Fruit fly (Drosophila melanogaster) whole organism, prepupa: ENCODE data around the gene Ts.

Experiments used
- Blimp-1 ChIP-seq: fragments of 200-800 bp; sonication (Bioruptor generic); optimal IDR thresholded peaks from 3 replicates; lab custom pipeline; 2017; ENCODE audit warnings: missing biosample characterization, missing genetic modification characterization, mild to moderate bottlenecking, moderate library complexity, missing genetic modification reagents
- CG10669 ChIP-seq: fragments of 200-800 bp; sonication (Bioruptor generic); optimal IDR thresholded peaks from 3 replicates; lab custom pipeline; 2018; ENCODE audit warnings: missing biosample characterization, mild to moderate bottlenecking, missing genetic modification characterization, moderate library complexity
- CG11762 ChIP-seq: fragments of 200-800 bp; sonication (Bioruptor generic); optimal IDR thresholded peaks from 3 replicates; lab custom pipeline; 2016; ENCODE audit warnings: missing biosample characterization, missing genetic modification characterization; ENCODE audit not compliant: insufficient read depth
- CG11902 ChIP-seq: fragments of 200-800 bp; sonication (Bioruptor generic); optimal IDR thresholded peaks from 3 replicates; lab custom pipeline; 2016; ENCODE audit warnings: missing biosample characterization, missing genetic modification characterization
- CG15336 ChIP-seq: fragments of 200-800 bp; sonication (Bioruptor generic); IDR thresholded peaks from 2 replicates; pipeline ENCODE4 v1.3.6; 2022; ENCODE audit warnings: missing biosample characterization, missing genetic modification characterization
- CG1621 ChIP-seq: fragments of 200-800 bp; sonication (Bioruptor generic); optimal IDR thresholded peaks from 3 replicates; lab custom pipeline; 2018; ENCODE audit warnings: missing biosample characterization, mild to moderate bottlenecking, missing genetic modification characterization
- CG31627 ChIP-seq: fragments of 200-800 bp; sonication (Bioruptor generic); optimal IDR thresholded peaks from 3 replicates; lab custom pipeline; 2016; ENCODE audit warnings: missing biosample characterization, missing genetic modification characterization
- CG32006 ChIP-seq: fragments of 200-800 bp; sonication (Bioruptor generic); optimal IDR thresholded peaks from 3 replicates; lab custom pipeline; 2017; ENCODE audit warnings: missing biosample characterization, mild to moderate bottlenecking, missing genetic modification characterization
- CG34406 ChIP-seq: fragments of 200-800 bp; sonication (Bioruptor generic); optimal IDR thresholded peaks from 3 replicates; lab custom pipeline; 2016; ENCODE audit warnings: missing biosample characterization, missing genetic modification characterization
- CG3919 ChIP-seq: fragments of 200-800 bp; sonication (Bioruptor generic); optimal IDR thresholded peaks from 3 replicates; lab custom pipeline; 2016; ENCODE audit warnings: missing biosample characterization, missing genetic modification characterization
- CG4318 ChIP-seq: fragments of 200-800 bp; sonication (Bioruptor generic); optimal IDR thresholded peaks from 3 replicates; lab custom pipeline; 2017; ENCODE audit warnings: missing biosample characterization, mild to moderate bottlenecking, missing genetic modification characterization
- CG6163 ChIP-seq: fragments of 200-800 bp; sonication (Bioruptor generic); IDR thresholded peaks from 3 replicates; pipeline ENCODE4 v1.3.6; 2022; ENCODE audit warnings: missing biosample characterization, missing genetic modification characterization
- CG6276 ChIP-seq: fragments of 200-800 bp; sonication (Bioruptor generic); optimal IDR thresholded peaks from 2 replicates; lab custom pipeline; 2017; ENCODE audit warnings: missing biosample characterization, mild to moderate bottlenecking, missing genetic modification characterization
- CG6792 ChIP-seq: fragments of 200-800 bp; sonication (Bioruptor generic); optimal IDR thresholded peaks from 3 replicates; lab custom pipeline; 2016; ENCODE audit warnings: missing biosample characterization, missing genetic modification characterization
- CG6808 ChIP-seq: fragments of 200-800 bp; sonication (Bioruptor generic); optimal IDR thresholded peaks from 3 replicates; lab custom pipeline; 2017; ENCODE audit warnings: missing biosample characterization, missing genetic modification characterization, mild to moderate bottlenecking, moderate library complexity, missing genetic modification reagents
- CG6854 ChIP-seq: fragments of 200-800 bp; sonication (Bioruptor generic); optimal IDR thresholded peaks from 2 replicates; lab custom pipeline; 2017; ENCODE audit warnings: missing biosample characterization, mild to moderate bottlenecking, missing genetic modification characterization
- CG7368 ChIP-seq: fragments of 200-800 bp; sonication (Bioruptor generic); optimal IDR thresholded peaks from 3 replicates; lab custom pipeline; 2016; ENCODE audit warnings: missing biosample characterization, missing genetic modification characterization
- CG8119 ChIP-seq: fragments of 200-800 bp; sonication (Bioruptor generic); IDR thresholded peaks from 3 replicates; pipeline ENCODE4 v1.3.6; 2022; ENCODE audit warnings: missing biosample characterization, missing genetic modification characterization
- CG8319 ChIP-seq: fragments of 200-800 bp; sonication (Bioruptor generic); optimal IDR thresholded peaks from 3 replicates; lab custom pipeline; 2016; ENCODE audit warnings: missing biosample characterization, missing genetic modification characterization
- CG8632 ChIP-seq: fragments of 200-800 bp; sonication (Bioruptor generic); optimal IDR thresholded peaks from 3 replicates; lab custom pipeline; 2016; ENCODE audit warnings: missing biosample characterization, missing genetic modification characterization
- CG9139 ChIP-seq: fragments of 200-800 bp; sonication (Bioruptor generic); optimal IDR thresholded peaks from 3 replicates; lab custom pipeline; 2017; ENCODE audit warnings: missing biosample characterization, mild to moderate bottlenecking, missing genetic modification characterization
- Eip75B ChIP-seq: fragments of 200-800 bp; sonication (Bioruptor generic); optimal IDR thresholded peaks from 3 replicates; lab custom pipeline; 2016; ENCODE audit warnings: missing biosample characterization, missing genetic modification characterization
- Eip78C ChIP-seq: fragments of 200-800 bp; sonication (Bioruptor generic); peaks from one replicate; lab custom pipeline; 2016; ENCODE audit warnings: missing biosample characterization, missing genetic modification characterization
- Eip93F ChIP-seq: fragments of 200-800 bp; sonication (Bioruptor generic); optimal IDR thresholded peaks from 2 replicates; lab custom pipeline; 2016; ENCODE audit warnings: missing biosample characterization, mild to moderate bottlenecking, missing genetic modification characterization
- Ets96B ChIP-seq: fragments of 200-800 bp; optimal IDR thresholded peaks from 2 replicates; lab custom pipeline; 2019; ENCODE audit warnings: missing biosample characterization, mild to moderate bottlenecking, missing genetic modification characterization, moderate library complexity
- Gug ChIP-seq: fragments of 200-800 bp; sonication (Bioruptor generic); IDR thresholded peaks from 2 replicates; pipeline ENCODE4 v1.3.6; 2022; ENCODE audit warnings: missing biosample characterization, missing genetic modification characterization
- Hr38 ChIP-seq: sonication (Bioruptor generic); optimal IDR thresholded peaks from 2 replicates; lab custom pipeline; 2016; ENCODE audit warnings: missing biosample characterization, missing genetic modification characterization
- Hr39 ChIP-seq: fragments of 200-800 bp; sonication (Bioruptor generic); optimal IDR thresholded peaks from 2 replicates; lab custom pipeline; 2016; ENCODE audit warnings: missing biosample characterization, missing genetic modification characterization
- Hr4 ChIP-seq: fragments of 200-800 bp; sonication (Bioruptor generic); optimal IDR thresholded peaks from 3 replicates; lab custom pipeline; 2016; ENCODE audit warnings: missing biosample characterization, missing genetic modification characterization
- Lpt ChIP-seq: fragments of 200-800 bp; sonication (Bioruptor generic); optimal IDR thresholded peaks from 3 replicates; lab custom pipeline; 2016; ENCODE audit warnings: missing biosample characterization, missing genetic modification characterization
- Met ChIP-seq: fragments of 200-800 bp; sonication (Bioruptor generic); optimal IDR thresholded peaks from 3 replicates; lab custom pipeline; 2016; ENCODE audit warnings: missing biosample characterization, missing genetic modification characterization
- OdsH ChIP-seq: fragments of 200-800 bp; sonication (Bioruptor generic); optimal IDR thresholded peaks from 3 replicates; lab custom pipeline; 2016; ENCODE audit warnings: missing biosample characterization, missing genetic modification characterization
- Smox ChIP-seq: fragments of 200-800 bp; sonication (Bioruptor generic); optimal IDR thresholded peaks from 3 replicates; lab custom pipeline; 2016; ENCODE audit warnings: missing biosample characterization, missing genetic modification characterization
- Sox102F ChIP-seq: fragments of 200-800 bp; sonication (Bioruptor generic); optimal IDR thresholded peaks from 2 replicates; lab custom pipeline; 2016; ENCODE audit warnings: missing biosample characterization, mild to moderate bottlenecking, missing genetic modification characterization
- Sox14 ChIP-seq: fragments of 200-800 bp; sonication (Bioruptor generic); optimal IDR thresholded peaks from 3 replicates; lab custom pipeline; 2016; ENCODE audit warnings: missing biosample characterization, missing genetic modification characterization
- Sox15 ChIP-seq: fragments of 200-800 bp; sonication (Bioruptor generic); optimal IDR thresholded peaks from 3 replicates; lab custom pipeline; 2016; ENCODE audit warnings: missing biosample characterization, missing genetic modification characterization
- achi ChIP-seq: fragments of 200-800 bp; sonication (Bioruptor generic); optimal IDR thresholded peaks from 3 replicates; lab custom pipeline; 2016; ENCODE audit warnings: missing biosample characterization, missing genetic modification characterization
- acj6 ChIP-seq: fragments of 200-800 bp; sonication (Bioruptor generic); optimal IDR thresholded peaks from 3 replicates; lab custom pipeline; 2016; ENCODE audit warnings: missing biosample characterization, missing genetic modification characterization
- cyc ChIP-seq: fragments of 200-800 bp; sonication (Bioruptor generic); optimal IDR thresholded peaks from 3 replicates; lab custom pipeline; 2016; ENCODE audit warnings: missing biosample characterization, missing genetic modification characterization
- dac ChIP-seq: fragments of 200-800 bp; sonication (Bioruptor generic); optimal IDR thresholded peaks from 2 replicates; lab custom pipeline; 2017; ENCODE audit warnings: missing biosample characterization, mild to moderate bottlenecking, missing genetic modification characterization
- dsx ChIP-seq: fragments of 200-800 bp; optimal IDR thresholded peaks from 3 replicates; lab custom pipeline; 2019; ENCODE audit warnings: missing biosample characterization, mild to moderate bottlenecking, missing genetic modification characterization, moderate library complexity; ENCODE audit not compliant: poor library complexity, severe bottlenecking
- fd59A ChIP-seq: fragments of 200-800 bp; sonication (Bioruptor generic); optimal IDR thresholded peaks from 2 replicates; lab custom pipeline; 2017; ENCODE audit warnings: missing biosample characterization, mild to moderate bottlenecking, missing genetic modification characterization, missing genetic modification reagents
- fd85E ChIP-seq: fragments of 200-800 bp; sonication (Bioruptor generic); optimal IDR thresholded peaks from 3 replicates; lab custom pipeline; 2016; ENCODE audit warnings: missing biosample characterization, missing genetic modification characterization
- fkh ChIP-seq: fragments of 200-800 bp; sonication (Bioruptor generic); optimal IDR thresholded peaks from 3 replicates; lab custom pipeline; 2017; ENCODE audit warnings: missing biosample characterization, mild to moderate bottlenecking, missing genetic modification characterization, moderate library complexity
- lz ChIP-seq: fragments of 200-800 bp; sonication (Bioruptor generic); optimal IDR thresholded peaks from 3 replicates; lab custom pipeline; 2016; ENCODE audit warnings: missing biosample characterization, missing genetic modification characterization
- pdm3 ChIP-seq: fragments of 200-800 bp; sonication (Bioruptor generic); optimal IDR thresholded peaks from 3 replicates; lab custom pipeline; 2016; ENCODE audit warnings: missing biosample characterization, missing genetic modification characterization
- salr ChIP-seq, 2 experiments: fragments of 200-800 bp; sonication (Bioruptor generic); optimal IDR thresholded peaks; 3 replicates each; lab custom pipeline; 2016 to 2018; ENCODE audit warnings: missing biosample characterization in 2 of 2, missing genetic modification characterization in 2 of 2, mild to moderate bottlenecking in 1 of 2
- spab ChIP-seq: fragments of 200-800 bp; sonication (Bioruptor generic); optimal IDR thresholded peaks from 2 replicates; lab custom pipeline; 2017; ENCODE audit warnings: missing biosample characterization, mild to moderate bottlenecking, missing genetic modification characterization, missing genetic modification reagents
- svp ChIP-seq: fragments of 200-800 bp; sonication (Bioruptor generic); peaks from one replicate; lab custom pipeline; 2016; ENCODE audit warnings: missing biosample characterization, missing genetic modification characterization
- vri ChIP-seq: fragments of 200-800 bp; sonication (Bioruptor generic); optimal IDR thresholded peaks from 3 replicates; lab custom pipeline; 2016; ENCODE audit warnings: missing biosample characterization, mild to moderate bottlenecking, missing genetic modification characterization

Gene Ts

DNA sequence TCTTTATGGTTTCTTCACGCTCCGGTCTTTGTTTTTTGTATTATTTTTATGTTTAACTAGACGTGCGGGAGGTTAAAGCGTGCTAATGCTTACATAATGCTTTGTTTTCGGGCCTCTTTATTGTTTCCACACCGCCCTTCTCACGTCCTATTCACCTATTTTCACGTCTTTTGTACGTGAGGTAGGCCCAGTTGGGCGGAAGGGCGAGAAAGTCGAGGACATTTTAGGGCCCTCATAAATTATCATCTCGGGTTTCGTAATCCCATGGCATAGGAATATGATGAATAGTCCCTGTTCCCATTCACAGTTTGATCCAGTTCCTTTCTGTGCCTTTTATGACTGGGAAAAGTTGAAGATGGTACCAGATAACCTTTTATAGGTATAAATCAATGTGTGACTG, 36.0 kb upstream of the Ts start:
- TF ChIP-seq Lpt (no peak), CG15336 (GFP tag; lab: Robert Waterston, UW) (no peak), vri (GFP tag; lab: Kevin White, UChicago) (no peak), pdm3 (GFP tag; lab: Kevin White, UChicago) (no peak), CG7368 (no peak), spab (GFP tag; lab: Kevin White, UChicago) (no peak)

DNA sequence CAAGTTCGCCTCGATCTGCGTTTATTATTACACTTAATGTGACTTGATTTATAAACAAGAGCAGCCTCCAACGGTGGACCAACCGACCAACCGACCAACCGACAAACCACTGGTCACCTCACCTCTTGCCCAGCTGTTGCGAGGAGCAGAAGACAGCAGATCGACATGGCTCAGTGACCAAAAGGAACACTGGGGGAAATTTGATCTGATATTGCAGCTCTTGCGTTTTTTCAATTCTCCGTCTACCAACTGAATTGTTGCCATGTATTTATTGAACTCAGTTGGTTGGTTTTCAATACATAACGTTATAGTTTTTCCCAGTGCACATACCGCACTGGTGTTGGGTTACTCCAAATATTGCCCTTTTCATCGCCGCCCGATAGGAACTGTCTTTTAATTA, 35.2 kb upstream of the Ts start:
- no peak for TF ChIP-seq CG8319 (GFP tag; lab: Kevin White, UChicago)
- peak; percentile 58 for TF ChIP-seq CG34406 (GFP tag; lab: Kevin White, UChicago)
- peak; percentile 83 for TF ChIP-seq Eip78C
- no peak for TF ChIP-seq Hr4 (GFP tag; lab: Kevin White, UChicago)
- TF ChIP-seq CG11762 (GFP tag; lab: Kevin White, UChicago): no peak
- peak; percentile 22 for TF ChIP-seq CG6854 (GFP tag; lab: Kevin White, UChicago)
- TF ChIP-seq dac: no peak
- TF ChIP-seq fd59A (GFP tag; lab: Kevin White, UChicago): peak; percentile 37
- peak; percentile 49 for TF ChIP-seq cyc (GFP tag; lab: Kevin White, UChicago)
- peak; percentile 25 for TF ChIP-seq CG9139 (GFP tag; lab: Kevin White, UChicago)
- peak; percentile 66 for TF ChIP-seq CG6163 (GFP tag; lab: Robert Waterston, UW)
- TF ChIP-seq Sox14 (GFP tag; lab: Kevin White, UChicago): peak; percentile 19
- no peak for TF ChIP-seq Gug (GFP tag; lab: Robert Waterston, UW)
- no peak for TF ChIP-seq CG4318 (GFP tag; lab: Kevin White, UChicago)
- peak; percentile 55 for TF ChIP-seq Smox (GFP tag; lab: Kevin White, UChicago)
- peak; percentile 36 for TF ChIP-seq OdsH (GFP tag; lab: Kevin White, UChicago)
- no peak for TF ChIP-seq fd85E
- TF ChIP-seq Met (GFP tag; lab: Kevin White, UChicago): peak; percentile 59
- no peak for TF ChIP-seq fkh (GFP tag; lab: Kevin White, UChicago)
- TF ChIP-seq CG1621: peak; percentile 15
- no peak for TF ChIP-seq CG8632 (GFP tag; lab: Kevin White, UChicago)
- TF ChIP-seq CG10669 (GFP tag; lab: Kevin White, UChicago): peak; percentile 22
- peak; percentile 7 for TF ChIP-seq vri (GFP tag; lab: Kevin White, UChicago)
- peak in 1 of 2 experiments; percentile 31 for TF ChIP-seq salr (GFP tag; optimal IDR thresholded peaks at IDR 0.05; lab: Kevin White, UChicago)
- peak; percentile 3 for TF ChIP-seq CG32006 (GFP tag; lab: Kevin White, UChicago)
- no peak for TF ChIP-seq Eip93F
- TF ChIP-seq Hr38 (GFP tag; lab: Kevin White, UChicago): no peak
- peak; percentile 2 for TF ChIP-seq Sox15 (GFP tag; lab: Kevin White, UChicago)
- peak; percentile 21 for TF ChIP-seq CG7368
- TF ChIP-seq Hr39 (GFP tag; lab: Kevin White, UChicago): peak; percentile 52
- peak; percentile 17 for TF ChIP-seq spab (GFP tag; lab: Kevin White, UChicago)
- no peak for TF ChIP-seq Blimp-1 (GFP tag; lab: Kevin White, UChicago)
- TF ChIP-seq CG31627: peak; percentile 47
- no peak for TF ChIP-seq CG8119 (GFP tag; lab: Robert Waterston, UW)
- peak; percentile 60 for TF ChIP-seq CG6808 (GFP tag; lab: Kevin White, UChicago)
- peak; percentile 11 for TF ChIP-seq CG11902
- TF ChIP-seq CG3919 (GFP tag; lab: Kevin White, UChicago): peak; percentile 65
- TF ChIP-seq Sox102F (GFP tag; lab: Kevin White, UChicago): peak; percentile 51
- TF ChIP-seq CG6792 (GFP tag; lab: Kevin White, UChicago): peak; percentile 53
- peak; percentile 48 for TF ChIP-seq Ets96B (tag; lab: Kevin White, UChicago)
- TF ChIP-seq pdm3 (GFP tag; lab: Kevin White, UChicago): peak; percentile 23
- no peak for TF ChIP-seq CG6276 (GFP tag; lab: Kevin White, UChicago)
- TF ChIP-seq acj6 (GFP tag; lab: Kevin White, UChicago): peak; percentile 40
- peak; percentile 19 for TF ChIP-seq achi (GFP tag; lab: Kevin White, UChicago)
- peak; percentile 28 for TF ChIP-seq lz
- peak; percentile 63 for TF ChIP-seq Eip75B (GFP tag; lab: Kevin White, UChicago)
- peak; percentile 84 for TF ChIP-seq svp (GFP tag; lab: Kevin White, UChicago)
- peak; percentile 41 for TF ChIP-seq dsx (GFP tag; lab: Kevin White, UChicago)
